Fruit fly (Drosophila melanogaster): ENCODE results near the gene Cad96Ca.
A peak's percentile ranks its signal among the peaks of the same experiment; 100 is the strongest.

The Cad96Ca gene

DNA sequence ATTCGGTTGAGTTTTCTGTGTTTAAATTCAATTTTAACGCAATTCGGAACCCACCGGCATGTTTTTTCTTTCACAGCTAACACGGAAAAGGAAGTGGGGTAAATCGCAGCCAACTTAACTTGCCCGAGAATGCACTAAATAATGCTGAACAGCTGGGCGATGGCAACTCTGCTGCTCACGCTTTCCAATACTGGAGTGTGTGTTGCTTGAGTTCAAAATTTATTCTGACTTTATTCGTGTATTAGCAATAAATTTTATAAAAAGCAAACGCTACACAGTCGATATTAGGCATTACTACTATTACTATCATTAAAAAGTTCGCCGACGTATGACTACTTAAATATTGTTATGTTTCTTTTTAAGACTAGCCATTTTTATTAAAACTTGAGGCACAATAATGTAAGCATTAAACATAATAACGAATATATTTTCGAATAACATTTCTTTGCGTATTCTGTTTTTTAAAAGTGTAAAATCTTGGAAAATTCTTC is 39.3 kb upstream of the Cad96Ca start, which contains the start of the genes RpS27 and Nup37 (continued):
- TF ChIP-seq CG6791 (GFP tag; IDR thresholded peaks at IDR 0.05; ENCODE audit: partially characterized antibody), result peak; percentile 32; the same call in 1 of the 3 replicates
- peak; percentile 100 for TF ChIP-seq bcd (GFP tag; optimal IDR thresholded peaks at IDR 0.05)
- peak; percentile 97 for TF ChIP-seq sima (GFP tag; optimal IDR thresholded peaks at IDR 0.05)
- TF ChIP-seq CG17829 (tag; optimal IDR thresholded peaks at IDR 0.05), result peak; percentile 94
- TF ChIP-seq CG16813 (GFP tag; IDR thresholded peaks at IDR 0.05; ENCODE audit: partially characterized antibody), result peak; percentile 48; the same call in 2 of the 3 replicates
- no peak for TF ChIP-seq ato (GFP tag; IDR thresholded peaks at IDR 0.05; ENCODE audit: partially characterized antibody)
- peak; percentile 90 for TF ChIP-seq ftz-f1 (GFP tag; optimal IDR thresholded peaks at IDR 0.05)
- peak; percentile 93 for TF ChIP-seq Abd-B (GFP tag; optimal IDR thresholded peaks at IDR 0.05)
- TF ChIP-seq CG4707 (GFP tag; optimal IDR thresholded peaks at IDR 0.05), result peak; percentile 97
- peak; percentile 91 for TF ChIP-seq cwo (GFP tag; optimal IDR thresholded peaks at IDR 0.05)
- TF ChIP-seq kah (GFP tag; optimal IDR thresholded peaks at IDR 0.05), result peak; percentile 94
- no peak for TF ChIP-seq hbn (GFP tag; IDR thresholded peaks at IDR 0.05; ENCODE audit: partially characterized antibody)
- peak; percentile 87 for TF ChIP-seq CG8281 (tag; optimal IDR thresholded peaks at IDR 0.05)
- peak; percentile 93 for TF ChIP-seq Atf6 (GFP tag; IDR thresholded peaks at IDR 0.05)
- peak; percentile 89 for TF ChIP-seq seq (GFP tag; IDR thresholded peaks at IDR 0.05)
- peak; percentile 92 for TF ChIP-seq klu (GFP tag; IDR thresholded peaks at IDR 0.05)
- no peak for TF ChIP-seq sc (optimal IDR thresholded peaks at IDR 0.05)
- peak; percentile 97 for TF ChIP-seq sc (GFP tag; optimal IDR thresholded peaks at IDR 0.05)
- TF ChIP-seq CG10959 (GFP tag; IDR thresholded peaks at IDR 0.05), result peak; percentile 95
- TF ChIP-seq jigr1 (GFP tag; IDR thresholded peaks at IDR 0.05), result peak; percentile 72; the same call in 1 of the 3 replicates
- peak; percentile 96 for TF ChIP-seq Ptx1 (GFP tag; IDR thresholded peaks at IDR 0.05)
- TF ChIP-seq CG17385 (GFP tag; optimal IDR thresholded peaks at IDR 0.05), result peak; percentile 97
- peak; percentile 94 for TF ChIP-seq Jarid2 (GFP tag; optimal IDR thresholded peaks at IDR 0.05)
- peak; percentile 95 for TF ChIP-seq ap (GFP tag; IDR thresholded peaks at IDR 0.05)
- TF ChIP-seq Lhr (GFP tag; optimal IDR thresholded peaks at IDR 0.05), result peak; percentile 97
- TF ChIP-seq row (GFP tag; IDR thresholded peaks at IDR 0.05), result peak; percentile 86
- peak; percentile 80; the same call in 1 of the 2 replicates for TF ChIP-seq aop (GFP tag; IDR thresholded peaks at IDR 0.05)
- TF ChIP-seq CG2199 (GFP tag; IDR thresholded peaks at IDR 0.05), result peak; percentile 96
- peak; percentile 98 for TF ChIP-seq tin (GFP tag; optimal IDR thresholded peaks at IDR 0.05)
- peak; percentile 99 for TF ChIP-seq BtbVII (GFP tag; optimal IDR thresholded peaks at IDR 0.05)
- peak; percentile 97 for TF ChIP-seq sens-2 (GFP tag; IDR thresholded peaks at IDR 0.05)
- TF ChIP-seq HmgZ (tag; optimal IDR thresholded peaks at IDR 0.05), result peak; percentile 99
- TF ChIP-seq CG12769 (tag; optimal IDR thresholded peaks at IDR 0.05), result peak; percentile 98
- TF ChIP-seq H15 (GFP tag; IDR thresholded peaks at IDR 0.05), result peak; percentile 97
- TF ChIP-seq CG11504 (tag; optimal IDR thresholded peaks at IDR 0.05), result peak; percentile 93
- TF ChIP-seq gce (GFP tag; IDR thresholded peaks at IDR 0.05), result peak; percentile 98
- TF ChIP-seq tap (tag; optimal IDR thresholded peaks at IDR 0.05), result peak; percentile 88
- peak; percentile 67 for TF ChIP-seq BEAF-32 (GFP tag; optimal IDR thresholded peaks at IDR 0.05)
- TF ChIP-seq gsb (GFP tag; IDR thresholded peaks at IDR 0.05), result peak; percentile 95
- TF ChIP-seq Sry-β (GFP tag; optimal IDR thresholded peaks at IDR 0.05), result peak; percentile 80
- TF ChIP-seq MBD-R2 (GFP tag; IDR thresholded peaks at IDR 0.05), result peak; percentile 86
- TF ChIP-seq CG17912 (GFP tag; optimal IDR thresholded peaks at IDR 0.05), result peak; percentile 100
- TF ChIP-seq Side (GFP tag; optimal IDR thresholded peaks at IDR 0.05), result peak; percentile 99
- TF ChIP-seq her (GFP tag; optimal IDR thresholded peaks at IDR 0.05), result peak; percentile 97
- peak; percentile 95 for TF ChIP-seq fd102C (GFP tag; optimal IDR thresholded peaks at IDR 0.05)
- TF ChIP-seq chn (GFP tag; optimal IDR thresholded peaks at IDR 0.05), result peak; percentile 98
- peak; percentile 98 for TF ChIP-seq CG16863 (GFP tag; optimal IDR thresholded peaks at IDR 0.05)
- peak; percentile 96 for TF ChIP-seq jumu (GFP tag; optimal IDR thresholded peaks at IDR 0.05)
- peak; percentile 98 for TF ChIP-seq Asciz (GFP tag; optimal IDR thresholded peaks at IDR 0.05)
- TF ChIP-seq trem (tag; optimal IDR thresholded peaks at IDR 0.05), result peak; percentile 94
